Worm (Caenorhabditis elegans) whole organism, L1 larva: ENCODE data around the gene Y45F3A.4.

Source experiments
- dpl-1 ChIP-seq, 3 experiments: fragments of 150-350 bp in 2 of 3; sonication (generic microtip) in 1 of 3; optimal IDR thresholded peaks; 2 replicates each; lab custom pipeline; 2014 to 2017; ENCODE audit warnings: missing biosample characterization in 3 of 3, missing genetic modification characterization in 3 of 3, missing genetic modification reagents in 3 of 3
- dsc-1 ChIP-seq: sonication (generic microtip); optimal IDR thresholded peaks from 2 replicates; lab custom pipeline; 2016; ENCODE audit warnings: mild to moderate bottlenecking, missing genetic modification characterization, missing compliant biosample characterization
- egl-27 ChIP-seq, 2 experiments: fragments of 150-350 bp in 1 of 2; sonication (generic microtip); optimal IDR thresholded peaks; 3 replicates each; lab custom pipeline; 2017 to 2018; ENCODE audit warnings: missing biosample characterization in 2 of 2, missing genetic modification characterization in 2 of 2, missing genetic modification reagents in 2 of 2
- isw-1 ChIP-seq: fragments of 200-800 bp; sonication (Bioruptor generic); IDR thresholded peaks from 2 replicates; pipeline ENCODE4 v1.3.6; 2022; ENCODE audit warnings: missing genetic modification characterization, missing compliant biosample characterization
- nhr-12 ChIP-seq: sonication (generic microtip); optimal IDR thresholded peaks from 2 replicates; lab custom pipeline; 2017; ENCODE audit warnings: missing biosample characterization, missing genetic modification characterization
- nhr-237 ChIP-seq: fragments of 150-350 bp; optimal IDR thresholded peaks from 2 replicates; lab custom pipeline; 2014; ENCODE audit warnings: missing biosample characterization, missing genetic modification characterization
- nhr-47 ChIP-seq: sonication (generic microtip); optimal IDR thresholded peaks from 2 replicates; lab custom pipeline; 2016; ENCODE audit warnings: mild to moderate bottlenecking, missing genetic modification characterization, moderate library complexity, missing compliant biosample characterization
- nhr-90 ChIP-seq: sonication (generic microtip); optimal IDR thresholded peaks from 2 replicates; lab custom pipeline; 2016; ENCODE audit warnings: mild to moderate bottlenecking, missing genetic modification characterization, missing compliant biosample characterization; ENCODE audit not compliant: poor library complexity
- pqm-1 ChIP-seq: sonication (generic microtip); optimal IDR thresholded peaks from 3 replicates; lab custom pipeline; 2017; ENCODE audit warnings: missing biosample characterization, missing genetic modification characterization
- skn-1 ChIP-seq: fragments of 150-350 bp; optimal IDR thresholded peaks from 2 replicates; lab custom pipeline; 2014; ENCODE audit warnings: missing biosample characterization, missing genetic modification characterization
- unc-62 ChIP-seq: fragments of 150-350 bp; optimal IDR thresholded peaks from 2 replicates; lab custom pipeline; 2014; ENCODE audit warnings: missing biosample characterization, missing genetic modification reagents, missing genetic modification characterization
- unc-86 ChIP-seq: sonication (generic microtip); optimal IDR thresholded peaks from 2 replicates; lab custom pipeline; 2016; ENCODE audit warnings: missing genetic modification characterization, missing compliant biosample characterization

DNA sequence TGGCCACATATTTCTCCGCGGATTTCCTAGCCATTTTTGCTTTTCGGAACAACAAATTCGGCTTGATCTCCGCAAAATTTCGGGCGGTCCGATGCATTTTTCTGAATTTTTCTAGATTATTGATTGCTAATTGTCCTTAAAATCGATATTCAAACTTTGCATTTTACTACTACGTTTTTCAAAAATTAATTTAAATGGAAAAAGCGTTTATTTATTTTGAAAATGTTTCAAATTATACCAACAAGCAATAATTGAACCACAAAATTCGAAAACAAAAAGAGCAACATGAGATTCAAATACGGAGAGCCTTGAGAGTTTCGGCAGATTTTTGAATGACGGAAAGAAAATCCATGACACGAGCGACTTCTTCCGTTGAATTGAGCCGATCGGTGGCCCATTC is 19.8 kb upstream of the Y45F3A.4 start, which contains the start of gene Y45F3A.9:
- TF ChIP-seq unc-86 (tag; lab: Kevin White, UChicago) (no peak), isw-1 (GFP tag; lab: Robert Waterston, UW) (no peak), nhr-90 (tag; lab: Kevin White, UChicago) (no peak), unc-62 (GFP tag; lab: Kevin White, UChicago) (no peak), pqm-1 (tag; lab: Kevin White, UChicago) (no peak), nhr-12 (tag; lab: Kevin White, UChicago) (no peak), nhr-237 (tag; lab: Kevin White, UChicago) (no peak), dpl-1 (GFP tag; optimal IDR thresholded peaks at IDR 0.05; lab: Kevin White, UChicago) (no peak), skn-1 (tag; lab: Kevin White, UChicago) (no peak), dsc-1 (tag; lab: Kevin White, UChicago) (no peak), nhr-47 (tag; lab: Kevin White, UChicago) (no peak), egl-27 (tag; optimal IDR thresholded peaks at IDR 0.05; lab: Kevin White, UChicago) (no peak)
